Fruit fly (Drosophila melanogaster): ENCODE data around the gene Mst36Fa.

- no peak for TF ChIP-seq CG1621 (tag; optimal IDR thresholded peaks at IDR 0.05)
- no peak for TF ChIP-seq CG16779 (tag; optimal IDR thresholded peaks at IDR 0.05)
- TF ChIP-seq topi (GFP tag; optimal IDR thresholded peaks at IDR 0.05): no peak
- TF ChIP-seq Gug (GFP tag; IDR thresholded peaks at IDR 0.05): no peak
- TF ChIP-seq Ets96B (tag; optimal IDR thresholded peaks at IDR 0.05): no peak
- no peak for TF ChIP-seq CG6854 (GFP tag; optimal IDR thresholded peaks at IDR 0.05)
- no peak for TF ChIP-seq CG31627 (GFP tag; optimal IDR thresholded peaks at IDR 0.05)
- TF ChIP-seq Smox (GFP tag; optimal IDR thresholded peaks at IDR 0.05): no peak
- no peak for TF ChIP-seq dac (GFP tag; optimal IDR thresholded peaks at IDR 0.05)
- no peak for TF ChIP-seq svp (GFP tag)
- peak; percentile 31 for TF ChIP-seq Hr4 (GFP tag; optimal IDR thresholded peaks at IDR 0.05)
- no peak for TF ChIP-seq Hr39 (GFP tag; optimal IDR thresholded peaks at IDR 0.05)
- no peak for TF ChIP-seq CG10669 (GFP tag; optimal IDR thresholded peaks at IDR 0.05)
- no peak for TF ChIP-seq CG6808 (GFP tag; optimal IDR thresholded peaks at IDR 0.05)
Measured at dm6 chr2L:18638945-18639344, 37.9 kb downstream of the Mst36Fa start.
